Fruit fly (Drosophila melanogaster) S2 (cell line): ENCODE results near the gene CG13258.

ENCODE experiments used
- CG8478 ChIP-seq: fragments of >200 bp; optimal IDR thresholded peaks from 2 replicates; lab custom pipeline; 2018
- CTCF ChIP-seq, 2 experiments: fragments of >200 bp; optimal IDR thresholded peaks; 2 replicates each; lab custom pipeline; 2018

DNA sequence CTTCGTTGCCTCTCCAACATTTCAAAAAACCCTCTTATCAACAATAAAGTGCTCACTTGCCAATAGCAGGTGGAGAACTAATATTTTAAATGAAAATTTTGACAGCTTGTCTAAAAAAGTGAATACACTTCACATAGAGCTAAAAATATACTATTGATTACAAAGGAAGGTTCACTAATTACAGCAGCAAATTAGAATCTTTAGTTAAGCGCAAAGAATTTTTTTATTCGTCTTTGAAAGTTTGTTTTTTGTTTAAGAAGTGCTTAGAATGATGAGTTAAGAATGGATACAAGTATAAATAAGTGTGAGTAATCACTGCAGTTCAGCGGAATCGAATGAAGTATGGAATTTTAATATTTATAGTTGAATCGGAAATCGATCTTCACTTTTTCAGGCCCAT is 49.4 kb upstream of the CG13258 start, which contains the start of gene CG44405:
- TF ChIP-seq CG8478 (lab: Kevin White, UChicago): no peak
- no peak for TF ChIP-seq CTCF (optimal IDR thresholded peaks at IDR 0.05; lab: Kevin White, UChicago)
